Fruit fly (Drosophila melanogaster) whole organism, pupa: Measurements from ENCODE around the gene Lcp65Ad.

Experiments
- CG12605 ChIP-seq: fragments of 200-800 bp; sonication (Bioruptor generic); IDR thresholded peaks from 2 replicates; pipeline ENCODE4 v1.3.6; 2022; ENCODE audit warnings: missing biosample characterization, missing genetic modification characterization
- CG17806 ChIP-seq: fragments of 200-800 bp; sonication (Bioruptor generic); optimal IDR thresholded peaks from 2 replicates; lab custom pipeline; 2018; ENCODE audit warnings: missing biosample characterization, mild to moderate bottlenecking, missing genetic modification characterization, moderate library complexity
- CG8301 ChIP-seq: fragments of 200-800 bp; sonication (Bioruptor generic); optimal IDR thresholded peaks from 2 replicates; lab custom pipeline; 2018; ENCODE audit warnings: missing biosample characterization, mild to moderate bottlenecking, missing genetic modification characterization
- EcR ChIP-seq: fragments of 200-800 bp; sonication (Bioruptor generic); optimal IDR thresholded peaks from 3 replicates; lab custom pipeline; 2019; ENCODE audit warnings: missing biosample characterization, missing genetic modification characterization, mild to moderate bottlenecking, moderate library complexity, missing genetic modification reagents
- Ets98B ChIP-seq: fragments of 200-800 bp; sonication (Bioruptor generic); IDR thresholded peaks from 2 replicates; pipeline ENCODE4 v1.3.6; 2022; ENCODE audit warnings: missing biosample characterization, missing genetic modification characterization
- Pif1B ChIP-seq: fragments of 200-800 bp; sonication (Bioruptor generic); optimal IDR thresholded peaks from 3 replicates; lab custom pipeline; 2016; ENCODE audit warnings: missing biosample characterization, missing genetic modification characterization
- Snoo ChIP-seq: fragments of 200-800 bp; sonication (Bioruptor generic); optimal IDR thresholded peaks from 3 replicates; lab custom pipeline; 2017; ENCODE audit warnings: missing biosample characterization, mild to moderate bottlenecking, missing genetic modification characterization, inconsistent platforms
- rn ChIP-seq: fragments of 200-800 bp; sonication (Bioruptor generic); IDR thresholded peaks from 2 replicates; pipeline ENCODE4 v1.3.6; 2022; ENCODE audit warnings: missing biosample characterization, missing genetic modification characterization

- no peak for TF ChIP-seq Pif1B (GFP tag; lab: Kevin White, UChicago)
- TF ChIP-seq Snoo (tag; lab: Kevin White, UChicago), result no peak
- TF ChIP-seq Ets98B (GFP tag; lab: Robert Waterston, UW), result no peak
- TF ChIP-seq CG17806 (tag; lab: Kevin White, UChicago), result no peak
- 0 out of 2 replicates have a peak, but pooled peaks have one; percentile 9 for TF ChIP-seq rn (GFP tag; lab: Robert Waterston, UW)
- no peak for TF ChIP-seq EcR (GFP tag; lab: Kevin White, UChicago)
- TF ChIP-seq CG12605 (GFP tag; lab: Robert Waterston, UW), result no peak
- no peak for TF ChIP-seq CG8301
These were observed 11.2 kb upstream of the Lcp65Ad start, which contains the start of gene Cpr65Au for dm6 chr3L:6132009-6132408.
